Worm (Caenorhabditis elegans): Measurements from ENCODE around the gene asp-19.

Gene asp-19

DNA sequence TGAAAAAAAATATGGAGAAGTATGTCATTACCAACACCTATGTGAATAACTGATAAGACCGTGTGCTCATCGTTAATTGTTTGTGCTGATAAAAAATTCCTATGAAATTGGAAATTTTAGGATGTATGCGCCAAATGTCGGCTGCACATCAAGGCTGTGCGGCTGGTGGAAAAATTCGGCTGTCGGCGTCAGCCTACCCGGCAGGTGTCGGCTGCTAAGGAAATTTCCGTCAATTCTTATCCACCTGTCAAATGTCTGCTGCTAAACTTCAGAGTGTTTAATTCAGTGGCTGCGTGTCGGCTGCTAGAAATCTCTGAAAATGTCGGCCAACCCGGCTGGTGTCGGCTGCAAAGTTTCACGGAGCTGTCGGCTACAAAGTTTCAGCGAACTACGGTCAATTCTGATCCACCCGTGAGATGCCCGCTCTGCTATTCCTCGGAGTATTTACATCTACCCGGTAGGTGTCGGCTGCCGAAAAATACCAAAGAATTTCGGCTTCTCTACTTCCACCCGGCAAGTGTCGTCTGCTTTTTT, 9.2 kb downstream of the asp-19 start, which contains the start of gene Y17D7C.2:
Gene Y17D7C.2 (minus strand): TSS at position 32 of the 534 bp plus-strand sequence.
- no peak for TF ChIP-seq ceh-30 (tag; optimal IDR thresholded peaks at IDR 0.05)
- no peak for TF ChIP-seq hlh-6 (tag; optimal IDR thresholded peaks at IDR 0.05)
- no peak for TF ChIP-seq ceh-18 (tag; optimal IDR thresholded peaks at IDR 0.05)
- no peak for TF ChIP-seq ztf-16 (tag; optimal IDR thresholded peaks at IDR 0.05)
- TF ChIP-seq lin-11 (tag; optimal IDR thresholded peaks at IDR 0.05), result no peak
- TF ChIP-seq madf-2 (tag; optimal IDR thresholded peaks at IDR 0.05), result no peak
- no peak for TF ChIP-seq dmd-4 (tag; optimal IDR thresholded peaks at IDR 0.05; ENCODE audit: borderline replicate concordance)
- TF ChIP-seq syd-9 (tag; optimal IDR thresholded peaks at IDR 0.05), result peak; percentile 21
- TF ChIP-seq ceh-19 (GFP tag; optimal IDR thresholded peaks at IDR 0.05), result peak; percentile 65
- TF ChIP-seq dve-1 (tag; optimal IDR thresholded peaks at IDR 0.05), result no peak
- peak; percentile 13 for TF ChIP-seq tbx-7 (tag; optimal IDR thresholded peaks at IDR 0.05)
- TF ChIP-seq C38D4.7 (GFP tag; optimal IDR thresholded peaks at IDR 0.05), result no peak
- TF ChIP-seq ceh-14 (tag; optimal IDR thresholded peaks at IDR 0.05), result no peak
- no peak for TF ChIP-seq ceh-34 (tag; optimal IDR thresholded peaks at IDR 0.05)
- TF ChIP-seq lim-6 (tag; optimal IDR thresholded peaks at IDR 0.05), result no peak
- no peak for TF ChIP-seq eyg-1 (tag; optimal IDR thresholded peaks at IDR 0.05)
- no peak for TF ChIP-seq unc-42 (tag; optimal IDR thresholded peaks at IDR 0.05)
- TF ChIP-seq sdc-2 (tag; optimal IDR thresholded peaks at IDR 0.05), result no peak
- TF ChIP-seq che-1 (tag; optimal IDR thresholded peaks at IDR 0.05), result no peak
- TF ChIP-seq ceh-2 (tag; optimal IDR thresholded peaks at IDR 0.05), result no peak
- peak; percentile 2 for TF ChIP-seq zip-5 (tag; optimal IDR thresholded peaks at IDR 0.05)
- no peak for TF ChIP-seq hlh-8 (tag; optimal IDR thresholded peaks at IDR 0.05)
- no peak for TF ChIP-seq pag-3 (tag; optimal IDR thresholded peaks at IDR 0.05; ENCODE audit: borderline replicate concordance)
- no peak for TF ChIP-seq fax-1 (tag; optimal IDR thresholded peaks at IDR 0.05)
- TF ChIP-seq fkh-10 (GFP tag; optimal IDR thresholded peaks at IDR 0.05), result no peak
- peak; percentile 32 for TF ChIP-seq hlh-13 (GFP tag; optimal IDR thresholded peaks at IDR 0.05)
- no peak for TF ChIP-seq hlh-15 (tag; optimal IDR thresholded peaks at IDR 0.05)
- TF ChIP-seq ceh-45 (GFP tag; IDR thresholded peaks at IDR 0.05), result no peak
- no peak for TF ChIP-seq tbx-2 (tag; optimal IDR thresholded peaks at IDR 0.05)
- TF ChIP-seq ceh-22 (tag; optimal IDR thresholded peaks at IDR 0.05), result no peak
- TF ChIP-seq ceh-48 (tag; optimal IDR thresholded peaks at IDR 0.05), result no peak
- peak; percentile 66 for TF ChIP-seq elt-2 (tag; optimal IDR thresholded peaks at IDR 0.05)
- no peak for TF ChIP-seq npax-4 (tag; optimal IDR thresholded peaks at IDR 0.05)
- TF ChIP-seq ahr-1 (tag; optimal IDR thresholded peaks at IDR 0.05), result peak; percentile 2
- no peak for TF ChIP-seq unc-55 (GFP tag; optimal IDR thresholded peaks at IDR 0.05)
- no peak for TF ChIP-seq ama-1 (optimal IDR thresholded peaks at IDR 0.05)
- no peak for TF ChIP-seq pros-1 (tag; optimal IDR thresholded peaks at IDR 0.05)
- no peak for TF ChIP-seq pqm-1 (tag; optimal IDR thresholded peaks at IDR 0.05)
- peak; percentile 40 for TF ChIP-seq rnt-1 (tag; optimal IDR thresholded peaks at IDR 0.05)
- TF ChIP-seq sox-2 (GFP tag; IDR thresholded peaks at IDR 0.05), result no peak
- no peak for TF ChIP-seq elt-4 (tag; optimal IDR thresholded peaks at IDR 0.05)
- no peak for TF ChIP-seq unc-86 (tag; optimal IDR thresholded peaks at IDR 0.05)
- TF ChIP-seq pha-4 (tag; optimal IDR thresholded peaks at IDR 0.05), result no peak
- TF ChIP-seq ceh-31 (tag; optimal IDR thresholded peaks at IDR 0.05), result peak; percentile 2
- TF ChIP-seq mec-3 (tag; optimal IDR thresholded peaks at IDR 0.05; ENCODE audit: borderline replicate concordance), result no peak
- TF ChIP-seq ttx-3 (tag; optimal IDR thresholded peaks at IDR 0.05), result no peak
- TF ChIP-seq ets-4 (tag; optimal IDR thresholded peaks at IDR 0.05), result no peak
- no peak for TF ChIP-seq hlh-30 (tag; optimal IDR thresholded peaks at IDR 0.05; ENCODE audit: insufficient read depth)
- no peak for TF ChIP-seq pax-1 (tag; optimal IDR thresholded peaks at IDR 0.05)
- peak; percentile 46 for TF ChIP-seq ceh-6 (GFP tag; optimal IDR thresholded peaks at IDR 0.05)
- TF ChIP-seq sox-4 (tag; optimal IDR thresholded peaks at IDR 0.05), result no peak
- TF ChIP-seq ref-2 (tag; optimal IDR thresholded peaks at IDR 0.05), result no peak
- no peak for TF ChIP-seq nfya-1 (tag; optimal IDR thresholded peaks at IDR 0.05)
- no peak for TF ChIP-seq K02D7.2 (tag; optimal IDR thresholded peaks at IDR 0.05)
